Fruit fly (Drosophila melanogaster) whole organism, embryonic: ENCODE data around the gene CG43845.

ENCODE experiments used
- CG9215 ChIP-seq: fragments of 200-800 bp; sonication (Bioruptor generic); IDR thresholded peaks from 2 replicates; pipeline ENCODE4 v1.3.6; 2022; ENCODE audit warnings: missing biosample characterization, missing genetic modification characterization
- Drgx ChIP-seq: fragments of 200-800 bp; sonication (Bioruptor generic); IDR thresholded peaks from 2 replicates; pipeline ENCODE4 v1.3.6; 2022; ENCODE audit warnings: missing biosample characterization, missing genetic modification characterization
- Hr39 ChIP-seq: fragments of >200 bp; optimal IDR thresholded peaks from 2 replicates; lab custom pipeline; 2017
- Opbp ChIP-seq: fragments of 200-800 bp; sonication (Bioruptor generic); IDR thresholded peaks from 3 replicates; pipeline ENCODE4 v1.3.6; 2022; ENCODE audit warnings: missing biosample characterization, missing genetic modification characterization; ENCODE audit not compliant: partially characterized antibody

The CG43845 gene

DNA sequence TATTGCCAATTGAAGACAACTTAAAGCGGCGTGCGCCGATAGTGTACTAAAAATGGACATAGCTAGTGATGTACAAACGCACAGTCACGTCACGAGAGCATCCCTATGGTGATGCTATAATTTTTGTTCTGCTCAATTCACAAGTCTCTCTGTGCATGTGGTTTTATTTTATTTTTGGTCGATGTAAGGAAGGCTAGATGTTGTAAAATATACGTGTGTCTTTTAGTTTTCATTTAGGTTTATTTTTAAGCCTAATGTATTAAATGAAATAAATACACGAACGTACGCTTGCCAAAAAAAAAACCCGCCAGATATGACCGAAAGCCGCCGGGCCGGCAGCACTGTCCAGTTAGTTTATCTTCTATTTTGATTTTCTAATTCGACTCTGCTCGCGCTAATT lies 48.4 kb downstream of the CG43845 start, which contains the start of the genes CG45100, HDAC3 and Hcs (continued):
- no peak for TF ChIP-seq Drgx (GFP tag; lab: Robert Waterston, UW)
- peak; percentile 85 for TF ChIP-seq Opbp (GFP tag; lab: Robert Waterston, UW)
- peak; percentile 52 for TF ChIP-seq CG9215 (GFP tag; lab: Robert Waterston, UW)
- no peak for TF ChIP-seq Hr39 (lab: Kevin White, UChicago)
